Fruit fly (Drosophila melanogaster) whole organism, embryonic: Measurements from ENCODE around the gene CG7227.
"Not testable (repeated sequence)": the region's sequence is repeated elsewhere in the genome, so short reads cannot be mapped to it uniquely, and the experiment has no call there.

Experiments used
- CG6654 ChIP-seq: fragments of 200-800 bp; sonication (Bioruptor generic); optimal IDR thresholded peaks from 2 replicates; lab custom pipeline; 2017; ENCODE audit warnings: missing biosample characterization, mild to moderate bottlenecking, missing genetic modification characterization
- Nf-YB ChIP-seq: fragments of 200-800 bp; sonication (Bioruptor generic); optimal IDR thresholded peaks from 3 replicates; lab custom pipeline; 2019; ENCODE audit warnings: missing biosample characterization, mild to moderate bottlenecking, missing genetic modification characterization, moderate library complexity
- Spps ChIP-seq: fragments of 200-800 bp; sonication (Bioruptor generic); optimal IDR thresholded peaks from 2 replicates; lab custom pipeline; 2018; ENCODE audit warnings: missing biosample characterization, mild to moderate bottlenecking, missing genetic modification characterization
- bigmax ChIP-seq: fragments of 200-800 bp; sonication (Bioruptor generic); optimal IDR thresholded peaks from 2 replicates; lab custom pipeline; 2018; ENCODE audit warnings: missing biosample characterization, mild to moderate bottlenecking, missing genetic modification characterization

- not testable (repeated sequence) for TF ChIP-seq CG6654 (GFP tag; lab: Kevin White, UChicago); Nf-YB (GFP tag; lab: Kevin White, UChicago); Spps; bigmax
These were observed 14.3 kb downstream of the CG7227 start, which contains the start of gene CG7231 for dm6 chr2L:7983646-7984045.
